Fruit fly (Drosophila melanogaster) whole organism, embryonic: Measurements from ENCODE around the gene Nup98-96.

Experiments used
- CG10209 ChIP-seq: fragments of 200-800 bp; sonication (Bioruptor generic); optimal IDR thresholded peaks from 3 replicates; lab custom pipeline; 2017; ENCODE audit warnings: missing biosample characterization, mild to moderate bottlenecking, missing genetic modification characterization, missing genetic modification reagents
- CG10979 ChIP-seq: fragments of 200-800 bp; sonication (Bioruptor generic); optimal IDR thresholded peaks from 2 replicates; lab custom pipeline; 2018; ENCODE audit warnings: missing biosample characterization, mild to moderate bottlenecking, missing genetic modification characterization, moderate library complexity
- CG1233 ChIP-seq: fragments of 200-800 bp; sonication (Bioruptor generic); optimal IDR thresholded peaks from 4 replicates; lab custom pipeline; 2018; ENCODE audit warnings: missing biosample characterization, mild to moderate bottlenecking, missing genetic modification characterization
- CG12744 ChIP-seq: fragments of 200-800 bp; sonication (Bioruptor generic); optimal IDR thresholded peaks from 2 replicates; lab custom pipeline; 2016; ENCODE audit warnings: missing biosample characterization, missing genetic modification characterization
- CG12942 ChIP-seq: fragments of 200-800 bp; sonication (Bioruptor generic); optimal IDR thresholded peaks from 3 replicates; lab custom pipeline; 2016; ENCODE audit warnings: missing biosample characterization, missing genetic modification characterization
- CG14965 ChIP-seq: fragments of 200-800 bp; sonication (Bioruptor generic); optimal IDR thresholded peaks from 2 replicates; lab custom pipeline; 2016; ENCODE audit warnings: missing biosample characterization, missing genetic modification characterization, borderline replicate concordance
- CG15696 ChIP-seq: fragments of 200-800 bp; sonication (Bioruptor generic); optimal IDR thresholded peaks from 2 replicates; lab custom pipeline; 2019; ENCODE audit warnings: missing biosample characterization, mild to moderate bottlenecking, missing genetic modification characterization, moderate library complexity
- CG16863 ChIP-seq: fragments of 200-800 bp; sonication (Bioruptor generic); optimal IDR thresholded peaks from 3 replicates; lab custom pipeline; 2016; ENCODE audit warnings: missing biosample characterization, missing genetic modification characterization
- CG17829 ChIP-seq: fragments of 200-800 bp; optimal IDR thresholded peaks from 2 replicates; lab custom pipeline; 2019; ENCODE audit warnings: missing biosample characterization, mild to moderate bottlenecking, missing genetic modification characterization, moderate library complexity
- CG18011 ChIP-seq: fragments of 200-800 bp; sonication (Bioruptor generic); optimal IDR thresholded peaks from 2 replicates; lab custom pipeline; 2017; ENCODE audit warnings: missing biosample characterization, missing genetic modification characterization, mild to moderate bottlenecking, moderate library complexity, missing genotype
- CG18599 ChIP-seq: fragments of 200-800 bp; sonication (Bioruptor generic); optimal IDR thresholded peaks from 3 replicates; lab custom pipeline; 2017; ENCODE audit warnings: missing biosample characterization, missing genetic modification characterization, mild to moderate bottlenecking, moderate library complexity, missing genetic modification reagents
- CG2129 ChIP-seq: fragments of 200-800 bp; sonication (Bioruptor generic); IDR thresholded peaks from 2 replicates; pipeline ENCODE4 v1.3.6; 2022; ENCODE audit warnings: missing biosample characterization, missing genetic modification characterization; ENCODE audit not compliant: partially characterized antibody
- CG2199 ChIP-seq: fragments of 200-800 bp; sonication (Bioruptor generic); IDR thresholded peaks from 3 replicates; pipeline ENCODE4 v1.3.6; 2022; ENCODE audit warnings: missing biosample characterization, missing genetic modification characterization
- CG31224 ChIP-seq: fragments of 200-800 bp; sonication (Bioruptor generic); IDR thresholded peaks from 2 replicates; pipeline ENCODE4 v1.3.6; 2022; ENCODE audit warnings: missing biosample characterization, missing genetic modification characterization
- CG4360 ChIP-seq: fragments of 200-800 bp; sonication (Bioruptor generic); IDR thresholded peaks from 2 replicates; pipeline ENCODE4 v1.3.6; 2022; ENCODE audit warnings: missing biosample characterization, missing genetic modification characterization
- CG4424 ChIP-seq: fragments of 200-800 bp; sonication (Bioruptor generic); optimal IDR thresholded peaks from 3 replicates; lab custom pipeline; 2016; ENCODE audit warnings: missing biosample characterization, missing genetic modification characterization
- CG4707 ChIP-seq: fragments of 200-800 bp; sonication (Bioruptor generic); optimal IDR thresholded peaks from 2 replicates; lab custom pipeline; 2018; ENCODE audit warnings: missing biosample characterization, mild to moderate bottlenecking, missing genetic modification characterization, moderate library complexity
- CG6254 ChIP-seq: fragments of 200-800 bp; sonication (Bioruptor generic); optimal IDR thresholded peaks from 3 replicates; lab custom pipeline; 2017; ENCODE audit warnings: mild to moderate bottlenecking, missing biosample characterization, missing genetic modification reagents, missing genetic modification characterization
- CG6765 ChIP-seq: fragments of 200-800 bp; sonication (Bioruptor generic); optimal IDR thresholded peaks from 3 replicates; lab custom pipeline; 2017; ENCODE audit warnings: missing biosample characterization, mild to moderate bottlenecking, missing genetic modification characterization
- CG6791 ChIP-seq: fragments of 200-800 bp; sonication (Bioruptor generic); IDR thresholded peaks from 3 replicates; pipeline ENCODE4 v1.3.6; 2022; ENCODE audit warnings: missing biosample characterization, missing genetic modification characterization; ENCODE audit not compliant: partially characterized antibody
- CG6854 ChIP-seq: fragments of 200-800 bp; sonication (Bioruptor generic); optimal IDR thresholded peaks from 3 replicates; lab custom pipeline; 2017; ENCODE audit warnings: missing biosample characterization, mild to moderate bottlenecking, missing genetic modification characterization
- CG8388 ChIP-seq: fragments of 200-800 bp; sonication (Bioruptor generic); optimal IDR thresholded peaks from 2 replicates; lab custom pipeline; 2019; ENCODE audit warnings: missing biosample characterization, mild to moderate bottlenecking, missing genetic modification characterization, moderate library complexity
- CG8924 ChIP-seq: fragments of 200-800 bp; optimal IDR thresholded peaks from 3 replicates; lab custom pipeline; 2019; ENCODE audit warnings: missing biosample characterization, mild to moderate bottlenecking, missing genetic modification characterization, moderate library complexity
- CG9817 ChIP-seq: fragments of 200-800 bp; sonication (Bioruptor generic); optimal IDR thresholded peaks from 2 replicates; lab custom pipeline; 2018; ENCODE audit warnings: missing biosample characterization, mild to moderate bottlenecking, missing genetic modification characterization, moderate library complexity
- Deaf1 ChIP-seq: fragments of 200-800 bp; optimal IDR thresholded peaks from 3 replicates; lab custom pipeline; 2019; ENCODE audit warnings: missing biosample characterization, mild to moderate bottlenecking, missing genetic modification characterization, moderate library complexity
- Dip2 ChIP-seq: fragments of 200-800 bp; sonication (Bioruptor generic); IDR thresholded peaks from 2 replicates; pipeline ENCODE4 v1.3.6; 2022; ENCODE audit warnings: missing biosample characterization, missing genetic modification characterization
- E2f1 ChIP-seq: fragments of 200-800 bp; sonication (Bioruptor generic); IDR thresholded peaks from 2 replicates; pipeline ENCODE4 v1.3.6; 2022; ENCODE audit warnings: missing biosample characterization, missing genetic modification characterization
- Ets97D ChIP-seq: fragments of 200-800 bp; sonication (Bioruptor generic); optimal IDR thresholded peaks from 3 replicates; lab custom pipeline; 2016; ENCODE audit warnings: missing biosample characterization, missing genetic modification characterization
- Hand ChIP-seq: fragments of 200-800 bp; sonication (Bioruptor generic); optimal IDR thresholded peaks from 2 replicates; lab custom pipeline; 2017; ENCODE audit warnings: mild to moderate bottlenecking, missing biosample characterization, missing genetic modification reagents, missing genetic modification characterization
- Hmx ChIP-seq: fragments of 200-800 bp; sonication (Bioruptor generic); optimal IDR thresholded peaks from 2 replicates; lab custom pipeline; 2016; ENCODE audit warnings: missing biosample characterization, missing genetic modification characterization
- PHDP ChIP-seq: fragments of 200-800 bp; sonication (Bioruptor generic); optimal IDR thresholded peaks from 3 replicates; lab custom pipeline; 2018; ENCODE audit warnings: missing biosample characterization, mild to moderate bottlenecking, missing genetic modification characterization, moderate library complexity
- Six4 ChIP-seq: fragments of 200-800 bp; sonication (Bioruptor generic); optimal IDR thresholded peaks from 2 replicates; lab custom pipeline; 2016; ENCODE audit warnings: missing biosample characterization, missing genetic modification characterization
- Sox102F ChIP-seq: fragments of 200-800 bp; sonication (Bioruptor generic); optimal IDR thresholded peaks from 2 replicates; lab custom pipeline; 2018; ENCODE audit warnings: missing biosample characterization, mild to moderate bottlenecking, missing genetic modification characterization, moderate library complexity
- Spps ChIP-seq: fragments of 200-800 bp; sonication (Bioruptor generic); optimal IDR thresholded peaks from 2 replicates; lab custom pipeline; 2018; ENCODE audit warnings: missing biosample characterization, mild to moderate bottlenecking, missing genetic modification characterization
- Vsx1 ChIP-seq: fragments of 200-800 bp; sonication (Bioruptor generic); optimal IDR thresholded peaks from 2 replicates; lab custom pipeline; 2017; ENCODE audit warnings: missing biosample characterization, mild to moderate bottlenecking, missing genetic modification characterization, missing genetic modification reagents
- ase ChIP-seq: fragments of 200-800 bp; sonication (Bioruptor generic); IDR thresholded peaks from 3 replicates; pipeline ENCODE4 v1.3.6; 2022; ENCODE audit warnings: missing biosample characterization, missing genetic modification characterization
- da ChIP-seq: fragments of 200-800 bp; sonication (Bioruptor generic); optimal IDR thresholded peaks from 2 replicates; lab custom pipeline; 2016; ENCODE audit warnings: missing biosample characterization, missing genetic modification characterization
- emc ChIP-seq: fragments of 200-800 bp; sonication (Bioruptor generic); optimal IDR thresholded peaks from 2 replicates; lab custom pipeline; 2016; ENCODE audit warnings: missing biosample characterization, missing genetic modification characterization
- en ChIP-seq: fragments of 200-800 bp; sonication (Bioruptor generic); optimal IDR thresholded peaks from 2 replicates; lab custom pipeline; 2016; ENCODE audit warnings: missing biosample characterization, missing genetic modification characterization
- gcm2 ChIP-seq: fragments of 200-800 bp; sonication (Bioruptor generic); optimal IDR thresholded peaks from 2 replicates; lab custom pipeline; 2016; ENCODE audit warnings: missing biosample characterization, missing genetic modification characterization
- insv ChIP-seq, 2 experiments: fragments of 200-800 bp; sonication (Bioruptor generic); optimal IDR thresholded peaks; 3 replicates each; lab custom pipeline; 2016 to 2018; ENCODE audit warnings: missing biosample characterization in 2 of 2, missing genetic modification characterization in 2 of 2
- kah ChIP-seq: fragments of 200-800 bp; sonication (Bioruptor generic); optimal IDR thresholded peaks from 2 replicates; lab custom pipeline; 2018; ENCODE audit warnings: missing biosample characterization, mild to moderate bottlenecking, missing genetic modification characterization
- lola ChIP-seq, 3 experiments: fragments of >200 bp in 2 of 3; fragments of 200-800 bp in 1 of 3; sonication (Bioruptor generic) in 1 of 3; optimal IDR thresholded peaks; 2 replicates each; lab custom pipeline; 2017 to 2019; ENCODE audit warnings: missing biosample characterization in 3 of 3, missing genetic modification characterization in 3 of 3, mild to moderate bottlenecking in 1 of 3, moderate library complexity in 1 of 3
- phol ChIP-seq: fragments of 200-800 bp; sonication (Bioruptor generic); optimal IDR thresholded peaks from 3 replicates; lab custom pipeline; 2018; ENCODE audit warnings: missing biosample characterization, mild to moderate bottlenecking, missing genetic modification characterization, moderate library complexity
- run ChIP-seq: fragments of 200-800 bp; sonication (Bioruptor generic); optimal IDR thresholded peaks from 3 replicates; lab custom pipeline; 2018; ENCODE audit warnings: missing biosample characterization, mild to moderate bottlenecking, missing genetic modification characterization
- stwl ChIP-seq: fragments of 200-800 bp; sonication (Bioruptor generic); optimal IDR thresholded peaks from 3 replicates; lab custom pipeline; 2018; ENCODE audit warnings: missing biosample characterization, mild to moderate bottlenecking, missing genetic modification characterization, moderate library complexity
- sug ChIP-seq: fragments of 200-800 bp; optimal IDR thresholded peaks from 2 replicates; lab custom pipeline; 2019; ENCODE audit warnings: missing biosample characterization, mild to moderate bottlenecking, missing genetic modification characterization, moderate library complexity
- tna ChIP-seq: fragments of 200-800 bp; sonication (Bioruptor generic); IDR thresholded peaks from 2 replicates; pipeline ENCODE4 v1.3.6; 2022; ENCODE audit warnings: missing biosample characterization, missing genetic modification characterization; ENCODE audit not compliant: partially characterized antibody

Nup98-96 gene

DNA sequence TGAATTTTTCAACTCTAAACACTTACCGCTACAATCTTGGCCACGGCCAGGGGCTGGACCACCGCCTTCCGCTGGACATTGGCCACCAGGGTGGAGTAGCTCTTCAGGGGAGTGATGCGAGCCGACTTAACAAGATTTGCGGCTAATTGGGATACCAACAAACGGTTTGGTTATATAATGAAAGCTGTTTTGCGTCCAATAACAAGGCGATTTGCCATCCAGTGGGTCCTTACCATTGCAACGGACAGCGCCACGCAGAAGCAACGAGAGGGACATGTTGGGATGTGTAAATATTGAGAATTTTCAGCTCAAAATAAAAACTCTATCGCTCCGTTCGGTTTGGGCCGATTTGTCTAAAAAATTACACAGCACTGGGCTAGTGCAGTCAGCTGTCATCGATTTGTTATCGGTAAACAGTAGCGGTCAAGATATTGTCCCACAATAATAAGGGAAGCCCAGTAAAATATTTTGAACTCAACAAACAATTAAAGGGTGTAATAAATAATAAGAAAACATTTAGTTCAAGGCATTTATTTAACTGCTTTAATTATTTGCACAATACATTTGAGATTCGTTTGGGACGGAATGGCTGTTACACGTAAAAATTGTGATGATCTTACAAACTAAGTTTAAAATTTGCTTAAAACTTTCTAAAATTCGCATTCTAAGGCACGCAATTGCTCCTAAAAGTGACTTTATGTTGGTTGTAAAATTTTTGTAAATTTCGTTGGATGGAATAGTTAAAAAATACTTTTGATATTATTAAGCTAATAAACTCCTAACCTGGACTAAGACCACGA is 21.0 kb downstream of the Nup98-96 start, which contains the start of gene SdhD (continued):
- no peak for TF ChIP-seq Sox102F (GFP tag; lab: Kevin White, UChicago)
- TF ChIP-seq CG14965 (GFP tag; lab: Kevin White, UChicago): no peak
- no peak for TF ChIP-seq CG4424 (GFP tag; lab: Kevin White, UChicago)
- TF ChIP-seq Six4: no peak
- no peak for TF ChIP-seq CG8924
- TF ChIP-seq kah (GFP tag; lab: Kevin White, UChicago): no peak
- TF ChIP-seq Hmx (GFP tag; lab: Kevin White, UChicago): no peak
- TF ChIP-seq Hand (GFP tag; lab: Kevin White, UChicago): no peak
- TF ChIP-seq Ets97D (GFP tag; lab: Kevin White, UChicago): peak; percentile 13
- peak; percentile 20 for TF ChIP-seq Deaf1 (tag; lab: Kevin White, UChicago)
- no peak for TF ChIP-seq insv (GFP tag; optimal IDR thresholded peaks at IDR 0.05; lab: Kevin White, UChicago)
- peak; percentile 37 for TF ChIP-seq CG18599
- peak; percentile 9 for TF ChIP-seq CG17829 (tag; lab: Kevin White, UChicago)
- TF ChIP-seq CG9817 (tag; lab: Kevin White, UChicago): no peak
- TF ChIP-seq emc (GFP tag; lab: Kevin White, UChicago): no peak
- no peak for TF ChIP-seq CG6854
- TF ChIP-seq CG10979 (tag; lab: Kevin White, UChicago): no peak
- peak; percentile 14 for TF ChIP-seq CG1233 (GFP tag; lab: Kevin White, UChicago)
- no peak for TF ChIP-seq CG10209 (GFP tag; lab: Kevin White, UChicago)
- no peak for TF ChIP-seq gcm2 (GFP tag; lab: Kevin White, UChicago)
- TF ChIP-seq CG31224 (GFP tag; lab: Robert Waterston, UW): no peak
- no peak for TF ChIP-seq CG16863
- TF ChIP-seq stwl: peak; percentile 91
- TF ChIP-seq CG12942 (GFP tag; lab: Kevin White, UChicago): no peak
- no peak for TF ChIP-seq CG18011
- no peak for TF ChIP-seq CG2199
- TF ChIP-seq CG12744 (GFP tag; lab: Kevin White, UChicago): no peak
- TF ChIP-seq CG4360 (GFP tag; lab: Robert Waterston, UW): no peak
- no peak for TF ChIP-seq CG6254
- TF ChIP-seq Spps (tag; lab: Kevin White, UChicago): no peak
- TF ChIP-seq CG6791 (GFP tag; lab: Robert Waterston, UW): 0 out of 3 replicates have a peak, but pooled peaks have one; percentile 28
- TF ChIP-seq CG15696 (tag; lab: Kevin White, UChicago): no peak
- TF ChIP-seq CG6765 (GFP tag; lab: Kevin White, UChicago): no peak
- TF ChIP-seq Vsx1 (GFP tag; lab: Kevin White, UChicago): peak; percentile 46
- no peak for TF ChIP-seq run
- TF ChIP-seq en (GFP tag; lab: Kevin White, UChicago): no peak
- TF ChIP-seq sug (tag; lab: Kevin White, UChicago): peak; percentile 18
- TF ChIP-seq phol: no peak
- no peak for TF ChIP-seq CG2129 (GFP tag; lab: Robert Waterston, UW)
- TF ChIP-seq PHDP (tag; lab: Kevin White, UChicago): peak; percentile 22
- peak; percentile 49 for TF ChIP-seq tna
- no peak for TF ChIP-seq CG8388 (GFP tag; lab: Kevin White, UChicago)
- no peak for TF ChIP-seq da (GFP tag; lab: Kevin White, UChicago)
- no peak for TF ChIP-seq E2f1
- TF ChIP-seq ase (GFP tag; lab: Robert Waterston, UW): no peak
- no peak for TF ChIP-seq lola (GFP tag; optimal IDR thresholded peaks at IDR 0.05; lab: Kevin White, UChicago)
- no peak for TF ChIP-seq CG4707 (GFP tag; lab: Kevin White, UChicago)
- TF ChIP-seq Dip2: no peak
